Fruit fly (Drosophila melanogaster) whole organism, adult: ENCODE measurements around the gene Sur.
A peak's percentile ranks its signal among the peaks of the same experiment; 100 is the strongest.

Experiments used
- CG11617 ChIP-seq: fragments of 200-800 bp; sonication (Bioruptor generic); optimal IDR thresholded peaks from 2 replicates; lab custom pipeline; 2017; ENCODE audit warnings: mild to moderate bottlenecking, missing biosample characterization, missing genetic modification reagents, missing genetic modification characterization
- CG12768 ChIP-seq: fragments of 200-800 bp; sonication (Bioruptor generic); optimal IDR thresholded peaks from 2 replicates; lab custom pipeline; 2017; ENCODE audit warnings: missing biosample characterization, missing genetic modification characterization, mild to moderate bottlenecking, moderate library complexity, missing genetic modification reagents
- CG14711 ChIP-seq: fragments of 200-800 bp; sonication (Bioruptor generic); optimal IDR thresholded peaks from 2 replicates; lab custom pipeline; 2018; ENCODE audit warnings: missing biosample characterization, mild to moderate bottlenecking, missing genetic modification characterization, moderate library complexity
- CG1620 ChIP-seq: fragments of 200-800 bp; sonication (Bioruptor generic); optimal IDR thresholded peaks from 2 replicates; lab custom pipeline; 2016; ENCODE audit warnings: missing biosample characterization, missing genetic modification characterization
- CG5204 ChIP-seq: fragments of 200-800 bp; sonication (Bioruptor generic); optimal IDR thresholded peaks from 2 replicates; lab custom pipeline; 2016; ENCODE audit warnings: missing biosample characterization, missing genetic modification characterization
- CG7045 ChIP-seq: fragments of 200-800 bp; sonication (Bioruptor generic); optimal IDR thresholded peaks from 2 replicates; lab custom pipeline; 2017; ENCODE audit warnings: missing biosample characterization, mild to moderate bottlenecking, missing genetic modification characterization
- CG7101 ChIP-seq: fragments of 200-800 bp; sonication (Bioruptor generic); optimal IDR thresholded peaks from 2 replicates; lab custom pipeline; 2018; ENCODE audit warnings: missing biosample characterization, mild to moderate bottlenecking, missing genetic modification characterization, moderate library complexity
- Clk ChIP-seq: fragments of 200-800 bp; sonication (Bioruptor generic); optimal IDR thresholded peaks from 2 replicates; lab custom pipeline; 2017; ENCODE audit warnings: missing biosample characterization, missing genetic modification characterization
- Crg-1 ChIP-seq: fragments of 200-800 bp; sonication (Bioruptor generic); optimal IDR thresholded peaks from 2 replicates; lab custom pipeline; 2016; ENCODE audit warnings: missing biosample characterization, missing genetic modification characterization
- Mnt ChIP-seq: fragments of 200-800 bp; sonication (Bioruptor generic); optimal IDR thresholded peaks from 2 replicates; lab custom pipeline; 2016; ENCODE audit warnings: missing biosample characterization, mild to moderate bottlenecking, missing genetic modification characterization
- bab1 ChIP-seq: fragments of 200-800 bp; sonication (Bioruptor generic); optimal IDR thresholded peaks from 3 replicates; lab custom pipeline; 2019; ENCODE audit warnings: missing biosample characterization, mild to moderate bottlenecking, missing genetic modification characterization, moderate library complexity
- cic ChIP-seq: fragments of 200-800 bp; sonication (Bioruptor generic); optimal IDR thresholded peaks from 2 replicates; lab custom pipeline; 2017; ENCODE audit warnings: missing biosample characterization, mild to moderate bottlenecking, missing genetic modification characterization, moderate library complexity
- cnc ChIP-seq, 2 experiments: fragments of >200 bp; optimal IDR thresholded peaks; 2 replicates each; lab custom pipeline; 2017
- kay ChIP-seq: fragments of 200-800 bp; sonication (Bioruptor generic); peaks from one replicate; lab custom pipeline; 2016; ENCODE audit warnings: missing biosample characterization, missing genetic modification characterization, borderline replicate concordance
- ovo ChIP-seq: fragments of 200-800 bp; sonication (Bioruptor generic); optimal IDR thresholded peaks from 2 replicates; lab custom pipeline; 2016; ENCODE audit warnings: missing biosample characterization, missing genetic modification characterization
- pad ChIP-seq: fragments of 200-800 bp; sonication (Bioruptor generic); optimal IDR thresholded peaks from 3 replicates; lab custom pipeline; 2017; ENCODE audit warnings: missing biosample characterization, missing genetic modification characterization, mild to moderate bottlenecking, moderate library complexity, missing genetic modification reagents
- tj ChIP-seq: fragments of 200-800 bp; sonication (Bioruptor generic); optimal IDR thresholded peaks from 3 replicates; lab custom pipeline; 2017; ENCODE audit warnings: missing biosample characterization, mild to moderate bottlenecking, missing genetic modification characterization, moderate library complexity
- toe ChIP-seq: fragments of 200-800 bp; sonication (Bioruptor generic); optimal IDR thresholded peaks from 2 replicates; lab custom pipeline; 2016; ENCODE audit warnings: missing biosample characterization, missing genetic modification characterization

Gene Sur

DNA sequence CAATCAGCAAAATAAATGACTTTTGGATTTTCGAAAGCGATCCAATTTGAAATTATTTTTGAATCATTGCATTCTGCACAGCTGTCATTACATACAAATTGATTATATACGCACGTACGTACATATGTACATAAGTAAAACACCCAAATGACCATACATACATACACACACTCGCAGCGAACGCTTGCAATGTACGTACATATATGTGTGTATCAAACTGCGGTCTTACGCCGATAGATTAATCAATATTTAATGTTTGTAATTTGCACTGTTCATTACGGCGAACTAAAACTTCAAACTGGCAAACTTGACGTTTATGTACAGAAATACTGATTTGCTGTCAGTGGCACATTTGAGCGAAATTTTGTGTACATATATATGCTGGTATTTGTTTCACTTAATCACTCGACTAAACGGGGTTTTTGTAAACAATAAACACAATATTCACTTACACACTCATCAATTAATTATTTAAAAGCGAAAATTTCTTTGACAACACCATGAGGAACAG is 27.4 kb upstream of the Sur start:
- peak; percentile 80 for TF ChIP-seq kay (GFP tag; lab: Kevin White, UChicago)
- TF ChIP-seq toe (GFP tag; lab: Kevin White, UChicago) = no peak

- TF ChIP-seq kay (GFP tag; lab: Kevin White, UChicago) = peak; percentile 92
- no peak for TF ChIP-seq CG7101 (tag; lab: Kevin White, UChicago)
Observed at dm6 chr2L:10222550-10223231, 23.8 kb upstream of the Sur start, which contains the start of gene Bcs1. Gene Bcs1, plus strand, starts transcription at chr2L:10222657.

DNA sequence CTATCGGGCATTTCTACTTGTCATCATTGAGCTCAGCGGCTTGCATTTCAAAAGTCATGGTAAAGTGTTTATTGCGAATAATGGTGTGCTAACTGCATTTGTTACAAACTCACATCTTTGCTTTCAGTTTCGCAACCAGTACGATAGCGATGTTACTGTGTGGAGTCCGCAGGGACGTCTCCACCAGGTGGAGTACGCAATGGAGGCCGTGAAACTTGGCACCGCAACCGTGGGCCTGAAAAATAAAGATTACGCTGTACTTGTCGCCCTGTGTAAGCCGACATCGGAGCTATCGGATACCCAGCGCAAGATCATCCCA is 22.4 kb upstream of the Sur start:
- TF ChIP-seq cnc (optimal IDR thresholded peaks at IDR 0.05; lab: Kevin White, UChicago) (peak; percentile 88 to 92), toe (GFP tag; lab: Kevin White, UChicago) (no peak)

DNA sequence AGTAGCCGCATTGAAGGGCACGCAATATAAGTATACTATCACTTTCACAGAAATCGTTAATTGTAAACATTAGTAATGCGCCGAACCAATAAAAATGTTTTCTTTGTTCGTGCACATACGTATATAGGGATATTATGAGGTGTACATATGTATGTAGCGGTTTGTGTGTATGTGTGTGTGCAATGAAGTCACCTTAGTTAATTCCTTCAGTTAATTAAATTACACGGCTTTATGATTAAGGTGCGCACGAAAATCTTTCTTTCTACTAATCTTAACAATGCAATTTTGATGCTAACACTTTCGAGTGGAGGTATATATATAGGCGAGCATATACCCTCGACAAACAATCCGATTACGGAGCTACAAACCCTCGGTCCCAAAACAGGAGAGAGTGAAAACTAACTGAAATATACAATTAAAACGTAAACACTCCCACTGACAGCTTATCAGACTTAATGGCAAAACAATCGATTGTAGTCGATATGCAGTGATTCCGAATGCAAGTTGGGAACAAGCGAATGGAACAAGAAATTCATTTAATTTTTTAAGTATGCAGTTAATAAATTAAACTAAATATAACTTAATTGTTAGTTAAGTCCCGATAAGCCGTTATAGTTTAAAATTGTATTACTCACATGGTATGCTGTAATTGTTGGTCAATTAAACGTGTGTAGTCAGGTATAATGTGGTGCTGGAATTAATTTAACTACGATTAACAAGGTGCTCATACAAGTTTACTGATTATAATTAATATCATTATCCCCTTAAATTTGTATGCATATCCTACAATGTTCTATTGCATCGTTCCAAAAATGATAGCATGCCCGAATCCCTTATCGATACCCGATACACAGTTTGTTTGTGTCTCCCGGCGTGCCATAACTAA is 21.8 kb upstream of the Sur start, which contains the start of the genes Npc1a and Prosalpha6:
Npc1a (minus strand) TSS at position 716 of the 886 bp plus-strand sequence.
Prosalpha6 (plus strand) TSS at position 851 of the 886 bp plus-strand sequence.
- TF ChIP-seq CG1620 (no peak), tj (GFP tag; lab: Kevin White, UChicago) (peak; percentile 4), CG5204 (GFP tag; lab: Kevin White, UChicago) (no peak), CG12768 (GFP tag; lab: Kevin White, UChicago) (peak; percentile 52), cic (GFP tag; lab: Kevin White, UChicago) (peak; percentile 37), CG7045 (peak; percentile 3), Clk (GFP tag; lab: Kevin White, UChicago) (no peak), kay (GFP tag; lab: Kevin White, UChicago) (peak; percentile 72), bab1 (GFP tag; lab: Kevin White, UChicago) (peak; percentile 44), Crg-1 (GFP tag; lab: Kevin White, UChicago) (no peak), pad (GFP tag; lab: Kevin White, UChicago) (peak; percentile 39), cnc (optimal IDR thresholded peaks at IDR 0.05; lab: Kevin White, UChicago) (no peak)

DNA sequence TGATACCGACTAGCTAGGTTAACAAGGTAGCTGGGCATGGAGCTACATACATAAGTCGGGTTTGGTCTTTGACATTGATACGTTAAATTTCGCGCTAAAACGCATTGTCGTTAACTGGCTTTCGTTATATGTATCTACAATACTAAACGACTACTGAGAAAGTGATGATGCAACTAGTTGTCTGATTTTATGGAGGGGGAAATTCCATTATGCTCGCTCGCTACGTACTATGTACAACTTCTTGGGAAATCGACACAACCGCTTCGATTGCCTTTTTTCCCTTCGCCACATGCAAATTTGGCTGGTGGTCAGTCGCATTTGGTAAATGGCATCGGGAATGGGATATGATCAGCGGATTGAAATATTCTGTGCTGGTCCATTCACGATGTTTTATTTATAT is 21.1 kb upstream of the Sur start:
- peak; percentile 77 for TF ChIP-seq tj (GFP tag; lab: Kevin White, UChicago)
- TF ChIP-seq ovo (GFP tag; lab: Kevin White, UChicago) = no peak

- TF ChIP-seq CG14711 (tag; lab: Kevin White, UChicago) (peak; percentile 85), Mnt (GFP tag; lab: Kevin White, UChicago) (peak; percentile 15), CG12768 (GFP tag; lab: Kevin White, UChicago) (no peak), cic (GFP tag; lab: Kevin White, UChicago) (no peak), CG7045 (peak; percentile 17), CG11617 (GFP tag; lab: Kevin White, UChicago) (peak; percentile 21), tj (GFP tag; lab: Kevin White, UChicago) (no peak), Crg-1 (GFP tag; lab: Kevin White, UChicago) (peak; percentile 11), CG1620 (peak; percentile 11), toe (GFP tag; lab: Kevin White, UChicago) (no peak), cnc (optimal IDR thresholded peaks at IDR 0.05; lab: Kevin White, UChicago) (no peak), kay (GFP tag; lab: Kevin White, UChicago) (peak; percentile 67)
Observed at dm6 chr2L:10210631-10211557, 12.0 kb upstream of the Sur start, which contains the start of the genes CG5727 and ath. Gene CG5727, minus strand, starts transcription at chr2L:10210681. Gene ath, plus strand, starts transcription at chr2L:10211143.
